Worm (Caenorhabditis elegans): Measurements from ENCODE around the gene algn-1.

algn-1 gene

ce11 chrIII:6471451-6471850 lies 11.5 kb downstream of the algn-1 start, which contains the start of gene wht-6:
Gene wht-6 (plus strand): TSS chrIII:6471751.
- TF ChIP-seq ama-1 (optimal IDR thresholded peaks at IDR 0.05): no peak

- TF ChIP-seq tra-4 (tag; optimal IDR thresholded peaks at IDR 0.05): no peak
- TF ChIP-seq aly-1 (tag; optimal IDR thresholded peaks at IDR 0.05): no peak
- no peak for TF ChIP-seq flt-1 (GFP tag; IDR thresholded peaks at IDR 0.05)
- peak; percentile 46 for TF ChIP-seq ceh-36 (tag; optimal IDR thresholded peaks at IDR 0.05)
- TF ChIP-seq hmbx-1 (tag; optimal IDR thresholded peaks at IDR 0.05): no peak
These were observed 16.5 kb downstream of the algn-1 start for ce11 chrIII:6476380-6476779.

ce11 chrIII:6478256-6479004 lies 18.5 kb downstream of the algn-1 start, which contains the start of gene zip-8:
Gene zip-8 (plus strand): TSS chrIII:6478955.
- TF ChIP-seq ama-1 (optimal IDR thresholded peaks at IDR 0.05): no peak
- no peak for TF ChIP-seq F13C5.2 (tag; optimal IDR thresholded peaks at IDR 0.05)
- TF ChIP-seq aly-1 (tag; optimal IDR thresholded peaks at IDR 0.05): no peak
- TF ChIP-seq scrt-1 (GFP tag; IDR thresholded peaks at IDR 0.05): no peak
- TF ChIP-seq tbx-11 (GFP tag; IDR thresholded peaks at IDR 0.05): no peak

ce11 chrIII:6479439-6479838 lies 19.5 kb downstream of the algn-1 start:
- no peak for TF ChIP-seq pes-1 (GFP tag; IDR thresholded peaks at IDR 0.05)
- no peak for TF ChIP-seq scrt-1 (GFP tag; IDR thresholded peaks at IDR 0.05)
- TF ChIP-seq ets-7 (tag; optimal IDR thresholded peaks at IDR 0.05): no peak
- TF ChIP-seq tra-4 (tag; optimal IDR thresholded peaks at IDR 0.05): no peak
- TF ChIP-seq flt-1 (GFP tag; IDR thresholded peaks at IDR 0.05): no peak
- no peak for TF ChIP-seq hmbx-1 (tag; optimal IDR thresholded peaks at IDR 0.05)

- TF ChIP-seq ama-1 (optimal IDR thresholded peaks at IDR 0.05) (no peak), F13C5.2 (tag; optimal IDR thresholded peaks at IDR 0.05) (no peak), ceh-36 (tag; optimal IDR thresholded peaks at IDR 0.05) (no peak), ceh-13 (GFP tag; optimal IDR thresholded peaks at IDR 0.05) (no peak), scrt-1 (GFP tag; IDR thresholded peaks at IDR 0.05) (no peak)
These were observed 23.0 kb downstream of the algn-1 start, which contains the start of gene chtb-2 for ce11 chrIII:6482918-6483317. Gene chtb-2 (plus strand): TSS chrIII:6483218.

ce11 chrIII:6488916-6489315 lies 29.0 kb downstream of the algn-1 start:
- no peak for TF ChIP-seq ceh-36 (tag; optimal IDR thresholded peaks at IDR 0.05)
- TF ChIP-seq sea-1 (GFP tag; conservative IDR thresholded peaks at IDR 0.05): no peak
- TF ChIP-seq B0310.2 (tag; optimal IDR thresholded peaks at IDR 0.05): no peak
- TF ChIP-seq scrt-1 (GFP tag; IDR thresholded peaks at IDR 0.05): no peak
- no peak for TF ChIP-seq ets-7 (tag; optimal IDR thresholded peaks at IDR 0.05)
- no peak for TF ChIP-seq tbx-37 (GFP tag; conservative IDR thresholded peaks at IDR 0.05)
- no peak for TF ChIP-seq aly-1 (tag; optimal IDR thresholded peaks at IDR 0.05)
- no peak for TF ChIP-seq tra-4 (tag; optimal IDR thresholded peaks at IDR 0.05)
- no peak for TF ChIP-seq ceh-13 (GFP tag; optimal IDR thresholded peaks at IDR 0.05)
- no peak for TF ChIP-seq hmbx-1 (tag; optimal IDR thresholded peaks at IDR 0.05)
- TF ChIP-seq tbx-11 (GFP tag; IDR thresholded peaks at IDR 0.05): no peak
- no peak for TF ChIP-seq pes-1 (GFP tag; IDR thresholded peaks at IDR 0.05)
- TF ChIP-seq ama-1 (optimal IDR thresholded peaks at IDR 0.05): no peak

- TF ChIP-seq aly-1 (tag; optimal IDR thresholded peaks at IDR 0.05) (no peak), hmbx-1 (tag; optimal IDR thresholded peaks at IDR 0.05) (no peak), ama-1 (optimal IDR thresholded peaks at IDR 0.05) (no peak), ets-7 (tag; optimal IDR thresholded peaks at IDR 0.05) (no peak), hmg-4 (GFP tag; optimal IDR thresholded peaks at IDR 0.05) (no peak), ceh-13 (GFP tag; optimal IDR thresholded peaks at IDR 0.05) (no peak), ceh-36 (tag; optimal IDR thresholded peaks at IDR 0.05) (no peak), F13C5.2 (tag; optimal IDR thresholded peaks at IDR 0.05) (no peak), hnd-1 (tag; optimal IDR thresholded peaks at IDR 0.05) (no peak), tbx-11 (GFP tag; IDR thresholded peaks at IDR 0.05) (no peak), B0310.2 (tag; optimal IDR thresholded peaks at IDR 0.05) (no peak), tbx-37 (GFP tag; conservative IDR thresholded peaks at IDR 0.05) (no peak), pes-1 (GFP tag; IDR thresholded peaks at IDR 0.05) (no peak), sea-1 (GFP tag; conservative IDR thresholded peaks at IDR 0.05) (no peak), flt-1 (GFP tag; IDR thresholded peaks at IDR 0.05) (no peak), scrt-1 (GFP tag; IDR thresholded peaks at IDR 0.05) (no peak), tra-4 (tag; optimal IDR thresholded peaks at IDR 0.05) (no peak)
These were observed 29.6 kb downstream of the algn-1 start, which contains the start of gene rpt-3 for ce11 chrIII:6489493-6489892. Gene rpt-3 (plus strand): TSS chrIII:6489793.

ce11 chrIII:6490989-6491388 lies 31.1 kb downstream of the algn-1 start:
- TF ChIP-seq hmbx-1 (tag; optimal IDR thresholded peaks at IDR 0.05): no peak
- no peak for TF ChIP-seq tbx-37 (GFP tag; conservative IDR thresholded peaks at IDR 0.05)
- TF ChIP-seq ceh-13 (GFP tag; optimal IDR thresholded peaks at IDR 0.05): no peak
- no peak for TF ChIP-seq scrt-1 (GFP tag; IDR thresholded peaks at IDR 0.05)
- no peak for TF ChIP-seq hnd-1 (tag; optimal IDR thresholded peaks at IDR 0.05)
- no peak for TF ChIP-seq tra-4 (tag; optimal IDR thresholded peaks at IDR 0.05)

- TF ChIP-seq hmg-4 (GFP tag; optimal IDR thresholded peaks at IDR 0.05) (no peak), ama-1 (optimal IDR thresholded peaks at IDR 0.05) (no peak), tra-4 (tag; optimal IDR thresholded peaks at IDR 0.05) (no peak), ceh-13 (GFP tag; optimal IDR thresholded peaks at IDR 0.05) (no peak), tbx-37 (GFP tag; conservative IDR thresholded peaks at IDR 0.05) (no peak), hnd-1 (tag; optimal IDR thresholded peaks at IDR 0.05) (no peak), F13C5.2 (tag; optimal IDR thresholded peaks at IDR 0.05) (no peak), flt-1 (GFP tag; IDR thresholded peaks at IDR 0.05) (no peak), aly-1 (tag; optimal IDR thresholded peaks at IDR 0.05) (no peak)
These were observed 32.9 kb downstream of the algn-1 start, which contains the start of gene srb-11 for ce11 chrIII:6492807-6493206. Gene srb-11 (minus strand): TSS chrIII:6492907.

Data from whole organism, early embryonic.